Worm (Caenorhabditis elegans): ENCODE results near the gene F41H10.2.

F41H10.2 gene

ce11 chrIV:5411120-5411519 is 29.7 kb downstream of the F41H10.2 start, which contains the start of gene ZK616.65:
TSS of gene ZK616.65 (minus strand) at chrIV:5411220.
- TF ChIP-seq hlh-13 (GFP tag; optimal IDR thresholded peaks at IDR 0.05) (no peak), mec-3 (tag; optimal IDR thresholded peaks at IDR 0.05; ENCODE audit: borderline replicate concordance) (no peak), sox-4 (tag; optimal IDR thresholded peaks at IDR 0.05) (no peak), hlh-6 (tag; optimal IDR thresholded peaks at IDR 0.05) (no peak), ceh-30 (tag; optimal IDR thresholded peaks at IDR 0.05) (no peak)

- TF ChIP-seq ceh-9 (tag; optimal IDR thresholded peaks at IDR 0.05) (no peak), ceh-18 (tag; optimal IDR thresholded peaks at IDR 0.05) (no peak), hlh-13 (GFP tag; optimal IDR thresholded peaks at IDR 0.05) (no peak), nhr-232 (tag; optimal IDR thresholded peaks at IDR 0.05) (no peak), lin-11 (tag; optimal IDR thresholded peaks at IDR 0.05) (no peak), ceh-2 (tag; optimal IDR thresholded peaks at IDR 0.05) (no peak), ahr-1 (tag; optimal IDR thresholded peaks at IDR 0.05) (no peak), gmeb-2 (tag; optimal IDR thresholded peaks at IDR 0.05) (no peak), ceh-6 (GFP tag; optimal IDR thresholded peaks at IDR 0.05) (no peak), odd-2 (tag; optimal IDR thresholded peaks at IDR 0.05) (no peak), sox-2 (GFP tag; IDR thresholded peaks at IDR 0.05) (no peak), ama-1 (optimal IDR thresholded peaks at IDR 0.05) (no peak), zip-5 (tag; optimal IDR thresholded peaks at IDR 0.05) (no peak), madf-2 (tag; optimal IDR thresholded peaks at IDR 0.05) (no peak), ceh-45 (GFP tag; IDR thresholded peaks at IDR 0.05) (no peak), T23F11.4 (GFP tag; optimal IDR thresholded peaks at IDR 0.05) (no peak), sox-4 (tag; optimal IDR thresholded peaks at IDR 0.05) (no peak), unc-55 (GFP tag; optimal IDR thresholded peaks at IDR 0.05) (no peak)
These were observed 30.4 kb downstream of the F41H10.2 start, which contains the start of gene ZK616.8 for ce11 chrIV:5411641-5412337. TSS of gene ZK616.8 (minus strand) at chrIV:5412193.

ce11 chrIV:5415696-5416095 is 34.3 kb downstream of the F41H10.2 start, which contains the start of gene spp-7:
TSS of gene spp-7 (minus strand) at chrIV:5415796.
- TF ChIP-seq madf-2 (tag; optimal IDR thresholded peaks at IDR 0.05) (no peak), hlh-8 (tag; optimal IDR thresholded peaks at IDR 0.05) (no peak), dve-1 (tag; optimal IDR thresholded peaks at IDR 0.05) (no peak), ceh-24 (tag; optimal IDR thresholded peaks at IDR 0.05) (no peak), hlh-30 (tag; optimal IDR thresholded peaks at IDR 0.05; ENCODE audit: insufficient read depth) (no peak), elt-4 (tag; optimal IDR thresholded peaks at IDR 0.05) (no peak)

ce11 chrIV:5419122-5419521 is 37.7 kb downstream of the F41H10.2 start, which contains the start of gene ehn-3:
TSS of gene ehn-3 (minus strand) at chrIV:5419222.
- TF ChIP-seq sox-2 (GFP tag; IDR thresholded peaks at IDR 0.05), result no peak
- TF ChIP-seq ceh-31 (tag; optimal IDR thresholded peaks at IDR 0.05), result no peak
- no peak for TF ChIP-seq hlh-6 (tag; optimal IDR thresholded peaks at IDR 0.05)
- TF ChIP-seq hlh-13 (GFP tag; optimal IDR thresholded peaks at IDR 0.05), result no peak
- TF ChIP-seq ceh-19 (GFP tag; optimal IDR thresholded peaks at IDR 0.05), result no peak
- TF ChIP-seq ceh-2 (tag; optimal IDR thresholded peaks at IDR 0.05), result no peak
- TF ChIP-seq zip-5 (tag; optimal IDR thresholded peaks at IDR 0.05), result no peak
- TF ChIP-seq tbx-2 (tag; optimal IDR thresholded peaks at IDR 0.05), result no peak
- TF ChIP-seq F13H6.1 (tag; optimal IDR thresholded peaks at IDR 0.05), result no peak
- no peak for TF ChIP-seq ceh-24 (tag; optimal IDR thresholded peaks at IDR 0.05)
- no peak for TF ChIP-seq pqm-1 (tag; optimal IDR thresholded peaks at IDR 0.05)
- TF ChIP-seq odd-2 (tag; optimal IDR thresholded peaks at IDR 0.05), result no peak
- no peak for TF ChIP-seq ceh-48 (tag; optimal IDR thresholded peaks at IDR 0.05)

Measured in whole organism, late embryonic.